Fruit fly (Drosophila melanogaster) whole organism: ENCODE data around the gene Cat.

Experiments
- EcR ChIP-seq, 2 experiments: fragments of >200 bp; optimal IDR thresholded peaks; 2 replicates each; lab custom pipeline; 2017; ENCODE audit warnings: missing biosample characterization in 2 of 2, missing genetic modification characterization in 2 of 2, missing genetic modification reagents in 2 of 2
- pan ChIP-seq: fragments of >200 bp; optimal IDR thresholded peaks from 2 replicates; lab custom pipeline; 2017
- psq ChIP-seq: fragments of >200 bp; optimal IDR thresholded peaks from 2 replicates; lab custom pipeline; 2017
- usp ChIP-seq: fragments of >200 bp; optimal IDR thresholded peaks from 2 replicates; lab custom pipeline; 2017; ENCODE audit warnings: missing biosample characterization, missing genetic modification characterization, mixed read lengths

dm6 chr3L:18796376-18796775 lies 26.0 kb upstream of the Cat start:
- TF ChIP-seq psq (lab: Kevin White, UChicago) (no peak), usp (GFP tag; lab: Kevin White, UChicago) (no peak), pan (lab: Kevin White, UChicago) (no peak), EcR (GFP tag; optimal IDR thresholded peaks at IDR 0.05; lab: Kevin White, UChicago) (no peak)
